Fruit fly (Drosophila melanogaster) whole organism: Measurements from ENCODE around the gene Sfp24Bd.

Experiments
- CG8478 ChIP-seq: fragments of >200 bp; optimal IDR thresholded peaks from 2 replicates; lab custom pipeline; 2018; ENCODE audit warnings: inconsistent platforms
- EcR ChIP-seq, 2 experiments: fragments of >200 bp; optimal IDR thresholded peaks; 2 replicates each; lab custom pipeline; 2017; ENCODE audit warnings: missing biosample characterization in 2 of 2, missing genetic modification characterization in 2 of 2, missing genetic modification reagents in 2 of 2
- psq ChIP-seq: fragments of >200 bp; optimal IDR thresholded peaks from 2 replicates; lab custom pipeline; 2017
- usp ChIP-seq: fragments of >200 bp; optimal IDR thresholded peaks from 2 replicates; lab custom pipeline; 2017; ENCODE audit warnings: missing biosample characterization, missing genetic modification characterization, mixed read lengths

DNA sequence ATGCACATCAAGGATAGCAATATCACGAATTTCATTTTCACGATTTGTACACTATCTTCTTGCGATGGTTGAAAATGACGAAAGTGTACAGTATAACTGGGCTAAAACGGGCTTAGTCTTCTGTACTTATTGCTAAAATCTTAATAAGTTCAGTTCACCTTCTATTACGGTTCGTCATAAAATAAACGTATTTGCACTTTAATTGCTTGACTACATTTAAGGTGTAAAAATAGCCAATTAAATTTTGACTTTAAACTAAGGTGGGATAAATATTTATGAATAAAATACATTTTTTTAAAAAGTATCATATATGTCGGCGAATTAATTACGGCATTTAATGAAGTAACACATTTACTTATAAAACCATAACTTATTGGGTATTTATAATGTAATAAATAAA lies 741 bp upstream of the Sfp24Bd start, which contains the start of gene Sfp24Bb:
- no peak for TF ChIP-seq CG8478 (lab: Kevin White, UChicago)
- TF ChIP-seq psq (lab: Kevin White, UChicago), result no peak
- no peak for TF ChIP-seq usp (GFP tag; lab: Kevin White, UChicago)
- no peak for TF ChIP-seq EcR (GFP tag; optimal IDR thresholded peaks at IDR 0.05; lab: Kevin White, UChicago)
